Fruit fly (Drosophila melanogaster) whole organism, wandering third instar larva: Measurements from ENCODE around the gene hec.

ENCODE experiments used
- Abd-B ChIP-seq: fragments of >200 bp; optimal IDR thresholded peaks from 2 replicates; lab custom pipeline; 2017; ENCODE audit warnings: missing biosample characterization, missing genetic modification characterization
- CG32264 ChIP-seq: fragments of 200-800 bp; sonication (Bioruptor generic); optimal IDR thresholded peaks from 2 replicates; lab custom pipeline; 2016; ENCODE audit warnings: missing biosample characterization, missing genetic modification characterization
- CG9705 ChIP-seq: fragments of 200-800 bp; sonication (Bioruptor generic); optimal IDR thresholded peaks from 2 replicates; lab custom pipeline; 2018; ENCODE audit warnings: missing biosample characterization, mild to moderate bottlenecking, missing genetic modification characterization
- CrebA ChIP-seq: fragments of 200-800 bp; sonication (Bioruptor generic); optimal IDR thresholded peaks from 2 replicates; lab custom pipeline; 2016; ENCODE audit warnings: missing biosample characterization, mild to moderate bottlenecking, missing genetic modification characterization, borderline replicate concordance
- Dfd ChIP-seq: fragments of >200 bp; optimal IDR thresholded peaks from 2 replicates; lab custom pipeline; 2017; ENCODE audit warnings: missing biosample characterization, missing genetic modification characterization
- HLH106 ChIP-seq: fragments of 200-800 bp; optimal IDR thresholded peaks from 3 replicates; lab custom pipeline; 2019; ENCODE audit warnings: missing biosample characterization, mild to moderate bottlenecking, missing genetic modification characterization, moderate library complexity
- Hnf4 ChIP-seq: fragments of 200-800 bp; sonication (Bioruptor generic); optimal IDR thresholded peaks from 2 replicates; lab custom pipeline; 2016; ENCODE audit warnings: missing biosample characterization, mild to moderate bottlenecking, missing genetic modification characterization
- Hr78 ChIP-seq: fragments of >200 bp; optimal IDR thresholded peaks from 2 replicates; lab custom pipeline; 2017; ENCODE audit warnings: missing biosample characterization, missing genetic modification characterization
- Mio ChIP-seq: sonication (Bioruptor generic); optimal IDR thresholded peaks from 2 replicates; lab custom pipeline; 2016; ENCODE audit warnings: missing biosample characterization, missing genetic modification characterization
- OdsH ChIP-seq: fragments of 200-800 bp; sonication (Bioruptor generic); optimal IDR thresholded peaks from 2 replicates; lab custom pipeline; 2016; ENCODE audit warnings: missing biosample characterization, mild to moderate bottlenecking, missing genetic modification characterization
- Rel ChIP-seq, 2 experiments: fragments of 200-800 bp; sonication (Bioruptor generic) in 1 of 2; optimal IDR thresholded peaks; 2 replicates in 1 of 2; 3 replicates in 1 of 2; lab custom pipeline; 2016 to 2019; ENCODE audit warnings: mild to moderate bottlenecking in 2 of 2, missing biosample characterization in 2 of 2, missing genetic modification characterization in 2 of 2, moderate library complexity in 1 of 2
- dl ChIP-seq, 2 experiments: fragments of 175-275, 200-275 bp in 1 of 2; fragments of 200-275 bp in 1 of 2; sonication (Bioruptor generic); optimal IDR thresholded peaks; lab custom pipeline; 2018; ENCODE audit warnings: mild to moderate bottlenecking in 2 of 2, missing biosample characterization in 2 of 2, missing genetic modification characterization in 2 of 2, moderate library complexity in 2 of 2; ENCODE audit not compliant: partially characterized antibody in 2 of 2, insufficient read depth in 1 of 2
- psq ChIP-seq: fragments of 200-800 bp; sonication (Bioruptor generic); optimal IDR thresholded peaks from 3 replicates; lab custom pipeline; 2017; ENCODE audit warnings: missing biosample characterization, mild to moderate bottlenecking, missing genetic modification characterization, moderate library complexity
- tai ChIP-seq: sonication (Bioruptor generic); optimal IDR thresholded peaks from 2 replicates; lab custom pipeline; 2016; ENCODE audit warnings: missing biosample characterization, missing genetic modification characterization

dm6 chrX:12967296-12967938, 10.2 kb upstream of the hec start, which contains the start of gene Mur11Da:
- no peak for TF ChIP-seq CG32264
- no peak for TF ChIP-seq psq (GFP tag; lab: Kevin White, UChicago)
- TF ChIP-seq dl (GFP tag; optimal IDR thresholded peaks at IDR 0.05; lab: Kevin White, UChicago; ENCODE audit: insufficient read depth in 1 of 2, partially characterized antibody in 2 of 2): no peak
- TF ChIP-seq Hnf4: no peak
- no peak for TF ChIP-seq tai
- no peak for TF ChIP-seq Abd-B (GFP tag; lab: Kevin White, UChicago)
- no peak for TF ChIP-seq Rel (GFP tag; optimal IDR thresholded peaks at IDR 0.05; lab: Kevin White, UChicago)
- TF ChIP-seq Rel (tag; optimal IDR thresholded peaks at IDR 0.05; lab: Kevin White, UChicago): no peak
- TF ChIP-seq Hr78 (GFP tag; lab: Kevin White, UChicago): no peak
- TF ChIP-seq OdsH (GFP tag; lab: Kevin White, UChicago): no peak
- no peak for TF ChIP-seq HLH106 (tag; lab: Kevin White, UChicago)
- TF ChIP-seq CrebA (GFP tag; lab: Kevin White, UChicago): no peak
- no peak for TF ChIP-seq CG9705 (GFP tag; lab: Kevin White, UChicago)
- no peak for TF ChIP-seq Mio
- TF ChIP-seq Dfd (GFP tag; lab: Kevin White, UChicago): no peak
